Fruit fly (Drosophila melanogaster): ENCODE measurements around the gene Ag5r2.

- no peak for TF ChIP-seq h (optimal IDR thresholded peaks at IDR 0.05)
- no peak for TF ChIP-seq ttk (optimal IDR thresholded peaks at IDR 0.05)
- no peak for TF ChIP-seq insv (optimal IDR thresholded peaks at IDR 0.05)
- TF ChIP-seq Myc (optimal IDR thresholded peaks at IDR 0.05) = no peak
These were observed 42.2 kb upstream of the Ag5r2 start, which contains the start of gene rut for dm6 chrX:14825922-14826617.

All from Kc167 (cell line).